Worm (Caenorhabditis elegans) whole organism, L1 larva: ENCODE data around the gene spe-27.

ENCODE experiments used
- ceh-82 ChIP-seq, 3 experiments: fragments of 150-350 bp in 1 of 3; sonication (generic microtip) in 2 of 3; optimal IDR thresholded peaks; 2 replicates each; lab custom pipeline; 2014 to 2017; ENCODE audit warnings: missing biosample characterization in 3 of 3, missing genetic modification characterization in 3 of 3
- lin-15B ChIP-seq: fragments of 150-350 bp; sonication (generic microtip); optimal IDR thresholded peaks from 3 replicates; lab custom pipeline; 2014; ENCODE audit warnings: missing biosample characterization, missing genetic modification characterization
- nhr-12 ChIP-seq: sonication (generic microtip); optimal IDR thresholded peaks from 2 replicates; lab custom pipeline; 2017; ENCODE audit warnings: missing biosample characterization, missing genetic modification characterization
- nhr-76 ChIP-seq: sonication (generic microtip); optimal IDR thresholded peaks from 2 replicates; lab custom pipeline; 2017; ENCODE audit warnings: missing biosample characterization, missing genetic modification characterization
- pqm-1 ChIP-seq: sonication (generic microtip); optimal IDR thresholded peaks from 3 replicates; lab custom pipeline; 2017; ENCODE audit warnings: missing biosample characterization, missing genetic modification characterization
- tlp-1 ChIP-seq: fragments of 150-350 bp; optimal IDR thresholded peaks from 2 replicates; lab custom pipeline; 2014; ENCODE audit warnings: missing biosample characterization, missing genetic modification characterization

- no peak for TF ChIP-seq nhr-76
- no peak for TF ChIP-seq tlp-1 (tag; lab: Kevin White, UChicago)
- TF ChIP-seq lin-15B (tag; lab: Kevin White, UChicago): no peak
- no peak for TF ChIP-seq pqm-1 (tag; lab: Kevin White, UChicago)
- no peak for TF ChIP-seq ceh-82 (tag; optimal IDR thresholded peaks at IDR 0.05; lab: Kevin White, UChicago)
- no peak for TF ChIP-seq nhr-12 (tag; lab: Kevin White, UChicago)
Observed at ce11 chrIV:5850765-5851377, 14.8 kb downstream of the spe-27 start.
